Worm (Caenorhabditis elegans) whole organism, early embryonic: Measurements from ENCODE around the gene ampd-1.
A peak's percentile ranks its signal among the peaks of the same experiment; 100 is the strongest.

ENCODE experiments used
- B0310.2 ChIP-seq: sonication (generic microtip); optimal IDR thresholded peaks from 2 replicates; lab custom pipeline; 2016; ENCODE audit warnings: mild to moderate bottlenecking, missing genetic modification characterization, missing compliant biosample characterization
- F13C5.2 ChIP-seq: sonication (generic microtip); optimal IDR thresholded peaks from 2 replicates; lab custom pipeline; 2017; ENCODE audit warnings: mild to moderate bottlenecking, missing genetic modification characterization, inconsistent platforms, missing compliant biosample characterization
- aly-1 ChIP-seq: sonication (generic microtip); optimal IDR thresholded peaks from 2 replicates; lab custom pipeline; 2016; ENCODE audit warnings: missing genetic modification characterization, missing compliant biosample characterization
- ama-1 ChIP-seq: fragments of 150-350 bp; optimal IDR thresholded peaks from 2 replicates; lab custom pipeline; 2014
- ceh-13 ChIP-seq: fragments of 200-800 bp; sonication (Bioruptor generic); optimal IDR thresholded peaks from 2 replicates; lab custom pipeline; 2018; ENCODE audit warnings: mild to moderate bottlenecking, missing genetic modification characterization, missing compliant biosample characterization
- ceh-36 ChIP-seq: sonication (generic microtip); optimal IDR thresholded peaks from 2 replicates; lab custom pipeline; 2016; ENCODE audit warnings: missing genetic modification characterization, inconsistent platforms, missing compliant biosample characterization
- ets-7 ChIP-seq: sonication (generic microtip); optimal IDR thresholded peaks from 2 replicates; lab custom pipeline; 2016; ENCODE audit warnings: missing genotype, missing genetic modification characterization, missing compliant biosample characterization
- flt-1 ChIP-seq: fragments of 200-800 bp; sonication (Bioruptor generic); IDR thresholded peaks from 2 replicates; pipeline ENCODE4 v1.3.6; 2022; ENCODE audit warnings: missing genetic modification characterization, missing compliant biosample characterization
- hmbx-1 ChIP-seq: sonication (generic microtip); optimal IDR thresholded peaks from 2 replicates; lab custom pipeline; 2016; ENCODE audit warnings: mild to moderate bottlenecking, missing genetic modification characterization, missing compliant biosample characterization
- hmg-4 ChIP-seq: fragments of 200-800 bp; sonication (Bioruptor generic); optimal IDR thresholded peaks from 2 replicates; lab custom pipeline; 2018; ENCODE audit warnings: mild to moderate bottlenecking, missing genetic modification characterization, missing compliant biosample characterization
- hnd-1 ChIP-seq: sonication (generic microtip); optimal IDR thresholded peaks from 2 replicates; lab custom pipeline; 2016; ENCODE audit warnings: missing genetic modification characterization, missing compliant biosample characterization
- pes-1 ChIP-seq: fragments of 200-800 bp; sonication (Bioruptor generic); IDR thresholded peaks from 2 replicates; pipeline ENCODE4 v1.3.6; 2022; ENCODE audit warnings: missing genetic modification reagents, missing genetic modification characterization, missing compliant biosample characterization
- scrt-1 ChIP-seq: fragments of 200-800 bp; sonication (Bioruptor generic); IDR thresholded peaks from 2 replicates; pipeline ENCODE4 v1.3.6; 2022; ENCODE audit warnings: missing genetic modification characterization, missing compliant biosample characterization
- sea-1 ChIP-seq: fragments of 200-800 bp; sonication (Bioruptor generic); conservative IDR thresholded peaks from 2 replicates; pipeline ENCODE4 v1.3.6; 2022; ENCODE audit warnings: missing genetic modification characterization, missing compliant biosample characterization
- tbx-11 ChIP-seq: fragments of 200-800 bp; sonication (Bioruptor generic); IDR thresholded peaks from 2 replicates; pipeline ENCODE4 v1.3.6; 2022; ENCODE audit warnings: missing genetic modification characterization, missing compliant biosample characterization
- tbx-37 ChIP-seq: fragments of 200-800 bp; sonication (Bioruptor generic); conservative IDR thresholded peaks from 2 replicates; pipeline ENCODE4 v1.3.6; 2022; ENCODE audit warnings: missing genetic modification reagents, missing genetic modification characterization, missing compliant biosample characterization
- tra-4 ChIP-seq: sonication (generic microtip); optimal IDR thresholded peaks from 2 replicates; lab custom pipeline; 2017; ENCODE audit warnings: missing genetic modification characterization, missing compliant biosample characterization

Gene ampd-1

DNA sequence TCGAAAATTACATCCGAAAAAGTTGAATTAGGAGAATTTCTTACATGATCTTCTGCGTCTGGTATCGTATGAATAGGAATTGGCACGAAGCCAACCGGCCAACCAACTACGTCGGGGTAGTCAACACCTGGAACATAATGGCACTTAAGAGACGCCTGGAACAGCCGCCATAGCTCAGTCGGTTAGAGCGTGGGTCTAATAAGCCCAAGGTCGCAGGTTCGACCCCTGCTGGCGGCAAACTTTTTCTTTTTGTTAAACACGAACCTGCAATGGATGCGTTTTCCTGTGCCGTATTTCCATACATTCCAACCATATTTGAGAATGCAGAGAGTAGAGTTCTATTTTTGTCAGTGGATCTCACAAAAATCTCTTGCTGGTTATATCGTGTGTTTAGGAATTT lies 34.6 kb downstream of the ampd-1 start:
- no peak for TF ChIP-seq ceh-13
- no peak for TF ChIP-seq ceh-36 (tag; lab: Kevin White, UChicago)
- no peak for TF ChIP-seq tra-4 (tag; lab: Kevin White, UChicago)
- 0 out of 2 replicates have a peak, but pooled peaks have one; percentile 43 for TF ChIP-seq tbx-11 (GFP tag; lab: Robert Waterston, UW)
- no peak for TF ChIP-seq tbx-37 (GFP tag; lab: Robert Waterston, UW)
- TF ChIP-seq scrt-1 = peak; percentile 61; the same call in 1 of the 2 replicates
- 0 out of 2 replicates have a peak, but pooled peaks have one; percentile 10 for TF ChIP-seq flt-1 (GFP tag; lab: Robert Waterston, UW)

DNA sequence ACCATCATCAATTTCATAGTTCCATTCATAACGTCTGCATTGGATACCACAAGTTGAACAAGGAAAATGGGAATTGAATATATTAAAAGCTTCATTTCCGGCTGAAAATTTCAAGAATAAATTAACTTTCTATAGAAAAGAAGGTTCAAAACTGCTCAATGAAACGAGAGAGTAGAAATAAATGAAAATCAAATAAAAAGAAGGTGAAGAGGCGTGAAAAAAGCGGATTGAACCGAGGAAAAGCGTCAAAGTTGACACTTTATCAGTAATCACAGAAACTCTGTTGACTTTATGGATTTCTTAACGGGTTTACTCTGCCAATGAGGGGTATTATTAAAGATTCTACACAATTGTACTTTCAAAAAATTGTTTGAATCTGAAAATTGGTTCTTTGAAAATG lies 35.2 kb downstream of the ampd-1 start, which contains the start of gene pho-4:
TSS of gene pho-4 (minus strand) at position 101 of the 400 bp plus-strand sequence.
- no peak for TF ChIP-seq ceh-36 (tag; lab: Kevin White, UChicago)
- TF ChIP-seq flt-1 (GFP tag; lab: Robert Waterston, UW) = no peak
- TF ChIP-seq hnd-1 (tag; lab: Kevin White, UChicago) = no peak
- no peak for TF ChIP-seq scrt-1
- no peak for TF ChIP-seq pes-1
- TF ChIP-seq tbx-37 (GFP tag; lab: Robert Waterston, UW) = no peak
- TF ChIP-seq F13C5.2 (tag; lab: Kevin White, UChicago) = no peak
- TF ChIP-seq hmg-4 = no peak
- no peak for TF ChIP-seq tra-4 (tag; lab: Kevin White, UChicago)
- TF ChIP-seq hmbx-1 = no peak
- TF ChIP-seq ceh-13 = no peak
- TF ChIP-seq tbx-11 (GFP tag; lab: Robert Waterston, UW) = no peak
- no peak for TF ChIP-seq aly-1
- no peak for TF ChIP-seq ama-1 (lab: Kevin White, UChicago)
- TF ChIP-seq B0310.2 (tag; lab: Kevin White, UChicago) = no peak
- no peak for TF ChIP-seq sea-1 (GFP tag; lab: Robert Waterston, UW)

DNA sequence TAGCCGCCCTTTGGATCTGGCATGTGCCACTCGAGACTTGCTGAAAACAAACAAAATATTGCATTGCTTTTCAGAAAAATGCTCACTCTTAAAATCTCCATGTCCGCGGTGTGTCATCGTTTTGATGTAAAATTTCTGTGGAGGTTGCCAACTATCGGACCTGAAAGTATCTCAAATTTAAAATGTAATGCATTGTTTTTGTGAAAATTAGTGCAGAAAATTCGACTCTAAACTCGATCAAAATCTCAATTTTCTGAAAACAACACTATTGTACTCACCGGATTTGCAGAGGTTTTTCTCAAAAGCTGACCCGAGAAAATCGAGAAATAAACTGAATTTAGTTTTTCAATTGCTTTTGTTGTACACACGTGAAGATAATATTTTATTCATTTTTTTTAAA lies 38.4 kb downstream of the ampd-1 start, which contains the start of gene T16D1.1:
TSS of gene T16D1.1 (minus strand) at position 101 of the 400 bp plus-strand sequence.
- TF ChIP-seq scrt-1 (no peak), tbx-11 (GFP tag; lab: Robert Waterston, UW) (no peak), hnd-1 (tag; lab: Kevin White, UChicago) (no peak)

DNA sequence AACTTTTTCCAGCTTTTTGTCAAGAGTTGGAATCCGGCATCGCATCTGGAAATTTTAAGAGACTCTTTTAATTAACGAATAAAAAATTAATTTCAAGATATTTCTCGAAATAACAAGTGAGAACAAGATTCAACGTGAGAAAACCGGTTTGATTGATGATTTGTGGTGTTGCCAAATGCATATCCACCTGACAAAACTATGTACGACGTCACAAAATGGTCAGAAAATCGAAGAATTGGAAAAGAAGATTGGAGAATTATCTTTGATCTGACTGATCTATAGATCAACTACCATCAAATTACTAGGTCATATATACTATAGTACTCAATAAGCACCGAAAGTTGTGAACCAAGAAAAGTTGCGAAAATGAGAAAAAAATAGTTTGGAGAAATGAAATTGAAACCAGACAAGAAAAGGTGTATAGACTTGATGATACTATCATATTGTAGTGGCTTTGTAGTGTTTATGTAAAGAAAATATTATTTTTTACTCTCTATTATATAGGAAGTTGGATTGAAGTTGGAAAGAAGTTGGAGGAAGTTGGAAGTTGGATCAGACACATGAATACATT lies 43.8 kb downstream of the ampd-1 start, which contains the start of gene ptr-6:
TSS of gene ptr-6 (minus strand) at position 47 of the 571 bp plus-strand sequence.
- TF ChIP-seq aly-1 = no peak
- TF ChIP-seq tbx-37 (GFP tag; lab: Robert Waterston, UW) = no peak
- TF ChIP-seq hmg-4 = no peak
- TF ChIP-seq ets-7 (tag; lab: Kevin White, UChicago) = no peak
- no peak for TF ChIP-seq scrt-1
- no peak for TF ChIP-seq hnd-1 (tag; lab: Kevin White, UChicago)
- no peak for TF ChIP-seq F13C5.2 (tag; lab: Kevin White, UChicago)
- no peak for TF ChIP-seq B0310.2 (tag; lab: Kevin White, UChicago)
- TF ChIP-seq tbx-11 (GFP tag; lab: Robert Waterston, UW) = no peak
- TF ChIP-seq tra-4 (tag; lab: Kevin White, UChicago) = no peak
- no peak for TF ChIP-seq sea-1 (GFP tag; lab: Robert Waterston, UW)
- TF ChIP-seq ama-1 (lab: Kevin White, UChicago) = no peak
- no peak for TF ChIP-seq ceh-13
- no peak for TF ChIP-seq hmbx-1
- no peak for TF ChIP-seq ceh-36 (tag; lab: Kevin White, UChicago)

DNA sequence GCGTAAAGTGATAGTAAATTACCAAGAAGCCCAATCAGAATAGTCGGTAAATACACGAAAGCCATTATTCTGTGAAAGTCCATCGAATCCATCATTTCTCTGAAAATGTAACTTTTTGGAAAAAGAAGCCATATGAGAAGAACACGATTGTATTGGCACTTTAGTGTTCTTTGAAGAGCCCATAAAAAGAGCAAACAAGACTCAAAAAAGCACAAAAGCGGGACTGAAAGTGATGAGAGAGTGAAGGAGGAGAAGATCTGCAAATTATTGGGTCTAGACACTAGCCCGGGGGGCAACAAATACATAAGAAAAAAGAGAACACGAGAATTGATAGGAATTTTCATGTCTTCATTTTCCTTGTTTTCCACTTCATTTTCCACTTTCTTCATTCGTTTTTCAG lies 52.3 kb downstream of the ampd-1 start, which contains the start of gene frpr-4:
TSS of gene frpr-4 (minus strand) at position 101 of the 400 bp plus-strand sequence.
- TF ChIP-seq ets-7 (tag; lab: Kevin White, UChicago) (no peak), B0310.2 (tag; lab: Kevin White, UChicago) (no peak), ama-1 (lab: Kevin White, UChicago) (no peak), scrt-1 (no peak), pes-1 (no peak), hmbx-1 (no peak), hmg-4 (no peak), ceh-13 (no peak), tbx-11 (GFP tag; lab: Robert Waterston, UW) (no peak), flt-1 (GFP tag; lab: Robert Waterston, UW) (no peak), F13C5.2 (tag; lab: Kevin White, UChicago) (no peak), ceh-36 (tag; lab: Kevin White, UChicago) (no peak), tbx-37 (GFP tag; lab: Robert Waterston, UW) (no peak), hnd-1 (tag; lab: Kevin White, UChicago) (no peak), aly-1 (no peak), tra-4 (tag; lab: Kevin White, UChicago) (no peak), sea-1 (GFP tag; lab: Robert Waterston, UW) (no peak)
